Worm (Caenorhabditis elegans): Measurements from ENCODE around the gene glb-28.

glb-28 gene

ce11 chrX:15272925-15273324 is 44.1 kb downstream of the glb-28 start:
- no peak for TF ChIP-seq nhr-28 (tag; optimal IDR thresholded peaks at IDR 0.05)
- no peak for TF ChIP-seq ztf-11 (tag; optimal IDR thresholded peaks at IDR 0.05)
- no peak for TF ChIP-seq drap-1 (GFP tag; optimal IDR thresholded peaks at IDR 0.05)
- no peak for TF ChIP-seq hlh-1 (tag; optimal IDR thresholded peaks at IDR 0.05)

ce11 chrX:15270656-15271055 is 46.4 kb downstream of the glb-28 start:
- no peak for TF ChIP-seq elt-1 (tag; optimal IDR thresholded peaks at IDR 0.05; ENCODE audit: borderline replicate concordance, insufficient read depth)
- no peak for TF ChIP-seq unc-62 (GFP tag; optimal IDR thresholded peaks at IDR 0.05)
- no peak for TF ChIP-seq ces-1 (GFP tag; optimal IDR thresholded peaks at IDR 0.05)
- no peak for TF ChIP-seq ceh-43 (GFP tag; optimal IDR thresholded peaks at IDR 0.05)
- TF ChIP-seq sptf-1 (tag; optimal IDR thresholded peaks at IDR 0.05): no peak
- TF ChIP-seq bed-3 (GFP tag; optimal IDR thresholded peaks at IDR 0.05): no peak
- TF ChIP-seq ceh-39 (tag; optimal IDR thresholded peaks at IDR 0.05): no peak
- no peak for TF ChIP-seq elt-3 (tag; optimal IDR thresholded peaks at IDR 0.05)
- TF ChIP-seq unc-39 (tag; optimal IDR thresholded peaks at IDR 0.05): no peak
- TF ChIP-seq hlh-1 (tag; optimal IDR thresholded peaks at IDR 0.05): no peak
- TF ChIP-seq mep-1 (tag; optimal IDR thresholded peaks at IDR 0.05): no peak
- no peak for TF ChIP-seq lin-32 (GFP tag; optimal IDR thresholded peaks at IDR 0.05)
- no peak for TF ChIP-seq ham-2 (GFP tag; optimal IDR thresholded peaks at IDR 0.05)
- no peak for TF ChIP-seq drap-1 (GFP tag; optimal IDR thresholded peaks at IDR 0.05)

ce11 chrX:15268461-15268860 is 48.6 kb downstream of the glb-28 start:
- no peak for TF ChIP-seq sptf-1 (tag; optimal IDR thresholded peaks at IDR 0.05)
